Fruit fly (Drosophila melanogaster): ENCODE data around the gene CG17544.
A peak's percentile ranks its signal among the peaks of the same experiment; 100 is the strongest.

The CG17544 gene

dm6 chr2L:19426330-19426781 is 28.1 kb upstream of the CG17544 start, which contains the start of gene Pax:
TSS of gene Pax (minus strand) at chr2L:19426596.
- TF ChIP-seq CG17801 (GFP tag; optimal IDR thresholded peaks at IDR 0.05; ENCODE audit: partially characterized antibody): peak; percentile 6

dm6 chr2L:19425765-19426329 is 27.6 kb upstream of the CG17544 start:
- TF ChIP-seq CG17801 (GFP tag; optimal IDR thresholded peaks at IDR 0.05; ENCODE audit: partially characterized antibody): peak; percentile 22

- TF ChIP-seq CG17801 (GFP tag; optimal IDR thresholded peaks at IDR 0.05; ENCODE audit: partially characterized antibody): peak; percentile 14
Measured at dm6 chr2L:19425105-19425504, 26.8 kb upstream of the CG17544 start.

dm6 chr2L:19424307-19424902 is 26.1 kb upstream of the CG17544 start:
- no peak for TF ChIP-seq CG17801 (GFP tag; optimal IDR thresholded peaks at IDR 0.05; ENCODE audit: partially characterized antibody)

- peak; percentile 91 for TF ChIP-seq CG17801 (GFP tag; optimal IDR thresholded peaks at IDR 0.05; ENCODE audit: partially characterized antibody)
Measured at dm6 chr2L:19423467-19424122, 25.3 kb upstream of the CG17544 start, which contains the start of the genes Alp12 and CG13085. TSS of gene Alp12 (plus strand) at chr2L:19424050. TSS of gene CG13085 (plus strand) at chr2L:19424050.

- no peak for TF ChIP-seq CG17801 (GFP tag; optimal IDR thresholded peaks at IDR 0.05; ENCODE audit: partially characterized antibody)
Measured at dm6 chr2L:19422642-19423041, 24.3 kb upstream of the CG17544 start.

- TF ChIP-seq CG17801 (GFP tag; optimal IDR thresholded peaks at IDR 0.05; ENCODE audit: partially characterized antibody): no peak
Measured at dm6 chr2L:19421573-19421972, 23.3 kb upstream of the CG17544 start.

- TF ChIP-seq CG17801 (GFP tag; optimal IDR thresholded peaks at IDR 0.05; ENCODE audit: partially characterized antibody): no peak
Measured at dm6 chr2L:19418872-19419271, 20.6 kb upstream of the CG17544 start, which contains the start of gene lectin-37Db. TSS of gene lectin-37Db (plus strand) at chr2L:19419075.

- no peak for TF ChIP-seq CG17801 (GFP tag; optimal IDR thresholded peaks at IDR 0.05; ENCODE audit: partially characterized antibody)
Measured at dm6 chr2L:19418017-19418416, 19.7 kb upstream of the CG17544 start, which contains the start of gene lectin-37Da. TSS of gene lectin-37Da (plus strand) at chr2L:19418317.

dm6 chr2L:19416602-19417497 is 18.6 kb upstream of the CG17544 start, which contains the start of gene Lectin-galC1:
TSS of gene Lectin-galC1 (plus strand) at chr2L:19417447.
- peak; percentile 41 for TF ChIP-seq CG17801 (GFP tag; optimal IDR thresholded peaks at IDR 0.05; ENCODE audit: partially characterized antibody)

dm6 chr2L:19415859-19416258 is 17.6 kb upstream of the CG17544 start:
- no peak for TF ChIP-seq CG17801 (GFP tag; optimal IDR thresholded peaks at IDR 0.05; ENCODE audit: partially characterized antibody)

dm6 chr2L:19415133-19415532 is 16.8 kb upstream of the CG17544 start:
- no peak for TF ChIP-seq CG17801 (GFP tag; optimal IDR thresholded peaks at IDR 0.05; ENCODE audit: partially characterized antibody)

- no peak for TF ChIP-seq CG17801 (GFP tag; optimal IDR thresholded peaks at IDR 0.05; ENCODE audit: partially characterized antibody)
Measured at dm6 chr2L:19414233-19414749, 16.0 kb upstream of the CG17544 start.

dm6 chr2L:19413118-19413893 is 15.0 kb upstream of the CG17544 start:
- TF ChIP-seq CG17801 (GFP tag; optimal IDR thresholded peaks at IDR 0.05; ENCODE audit: partially characterized antibody): no peak
